Fruit fly (Drosophila melanogaster) whole organism, pupa: Measurements from ENCODE around the gene CG13924.

Experiments
- CG10348 ChIP-seq: fragments of 200-800 bp; sonication (Bioruptor generic); IDR thresholded peaks from 2 replicates; pipeline ENCODE4 v1.3.6; 2022; ENCODE audit warnings: missing biosample characterization, missing genetic modification characterization
- CG12605 ChIP-seq: fragments of 200-800 bp; sonication (Bioruptor generic); IDR thresholded peaks from 2 replicates; pipeline ENCODE4 v1.3.6; 2022; ENCODE audit warnings: missing biosample characterization, missing genetic modification characterization
- CG13204 ChIP-seq: fragments of 200-800 bp; sonication (Bioruptor generic); optimal IDR thresholded peaks from 2 replicates; lab custom pipeline; 2018; ENCODE audit warnings: missing biosample characterization, mild to moderate bottlenecking, missing genetic modification characterization, moderate library complexity
- CG14655 ChIP-seq: fragments of 200-800 bp; sonication (Bioruptor generic); optimal IDR thresholded peaks from 3 replicates; lab custom pipeline; 2017; ENCODE audit warnings: mild to moderate bottlenecking, missing biosample characterization, missing genetic modification reagents, missing genetic modification characterization
- CG15710 ChIP-seq: fragments of 200-800 bp; sonication (Bioruptor generic); optimal IDR thresholded peaks from 2 replicates; lab custom pipeline; 2018; ENCODE audit warnings: missing biosample characterization, mild to moderate bottlenecking, missing genetic modification characterization, moderate library complexity
- CG17806 ChIP-seq: fragments of 200-800 bp; sonication (Bioruptor generic); optimal IDR thresholded peaks from 2 replicates; lab custom pipeline; 2018; ENCODE audit warnings: missing biosample characterization, mild to moderate bottlenecking, missing genetic modification characterization, moderate library complexity
- CG32121 ChIP-seq: fragments of 200-800 bp; sonication (Bioruptor generic); IDR thresholded peaks from 2 replicates; pipeline ENCODE4 v1.3.6; 2022; ENCODE audit warnings: missing biosample characterization, missing genetic modification characterization
- CG34367 ChIP-seq: fragments of 200-800 bp; sonication (Bioruptor generic); optimal IDR thresholded peaks from 2 replicates; lab custom pipeline; 2018; ENCODE audit warnings: missing biosample characterization, mild to moderate bottlenecking, missing genetic modification characterization
- CG4496 ChIP-seq: fragments of 200-800 bp; sonication (Bioruptor generic); IDR thresholded peaks from 3 replicates; pipeline ENCODE4 v1.3.6; 2022; ENCODE audit warnings: missing biosample characterization, missing genetic modification characterization
- CG8159 ChIP-seq: fragments of 200-800 bp; sonication (Bioruptor generic); optimal IDR thresholded peaks from 3 replicates; lab custom pipeline; 2018; ENCODE audit warnings: missing biosample characterization, mild to moderate bottlenecking, missing genetic modification characterization, moderate library complexity
- CG8301 ChIP-seq: fragments of 200-800 bp; sonication (Bioruptor generic); optimal IDR thresholded peaks from 2 replicates; lab custom pipeline; 2018; ENCODE audit warnings: missing biosample characterization, mild to moderate bottlenecking, missing genetic modification characterization
- CG9948 ChIP-seq: fragments of 200-800 bp; sonication (Bioruptor generic); optimal IDR thresholded peaks from 2 replicates; lab custom pipeline; 2018; ENCODE audit warnings: missing biosample characterization, mild to moderate bottlenecking, missing genetic modification characterization, moderate library complexity
- D1 ChIP-seq: fragments of 200-800 bp; sonication (Bioruptor generic); optimal IDR thresholded peaks from 2 replicates; lab custom pipeline; 2018; ENCODE audit warnings: missing biosample characterization, mild to moderate bottlenecking, missing genetic modification characterization, moderate library complexity
- EcR ChIP-seq: fragments of 200-800 bp; sonication (Bioruptor generic); optimal IDR thresholded peaks from 3 replicates; lab custom pipeline; 2019; ENCODE audit warnings: missing biosample characterization, missing genetic modification characterization, mild to moderate bottlenecking, moderate library complexity, missing genetic modification reagents
- Ets98B ChIP-seq: fragments of 200-800 bp; sonication (Bioruptor generic); IDR thresholded peaks from 2 replicates; pipeline ENCODE4 v1.3.6; 2022; ENCODE audit warnings: missing biosample characterization, missing genetic modification characterization
- Pif1A ChIP-seq: fragments of 200-800 bp; sonication (Bioruptor generic); optimal IDR thresholded peaks from 3 replicates; lab custom pipeline; 2016; ENCODE audit warnings: missing biosample characterization, missing genetic modification characterization
- Pif1B ChIP-seq: fragments of 200-800 bp; sonication (Bioruptor generic); optimal IDR thresholded peaks from 3 replicates; lab custom pipeline; 2016; ENCODE audit warnings: missing biosample characterization, missing genetic modification characterization
- Snoo ChIP-seq: fragments of 200-800 bp; sonication (Bioruptor generic); optimal IDR thresholded peaks from 3 replicates; lab custom pipeline; 2017; ENCODE audit warnings: missing biosample characterization, mild to moderate bottlenecking, missing genetic modification characterization, inconsistent platforms
- fd96Ca ChIP-seq: fragments of 200-800 bp; sonication (Bioruptor generic); IDR thresholded peaks from 3 replicates; pipeline ENCODE4 v1.3.6; 2022; ENCODE audit warnings: missing biosample characterization, missing genetic modification characterization
- gl ChIP-seq: fragments of 200-800 bp; sonication (Bioruptor generic); optimal IDR thresholded peaks from 2 replicates; lab custom pipeline; 2018; ENCODE audit warnings: missing biosample characterization, mild to moderate bottlenecking, missing genetic modification characterization
- rn ChIP-seq: fragments of 200-800 bp; sonication (Bioruptor generic); IDR thresholded peaks from 2 replicates; pipeline ENCODE4 v1.3.6; 2022; ENCODE audit warnings: missing biosample characterization, missing genetic modification characterization

The CG13924 gene

DNA sequence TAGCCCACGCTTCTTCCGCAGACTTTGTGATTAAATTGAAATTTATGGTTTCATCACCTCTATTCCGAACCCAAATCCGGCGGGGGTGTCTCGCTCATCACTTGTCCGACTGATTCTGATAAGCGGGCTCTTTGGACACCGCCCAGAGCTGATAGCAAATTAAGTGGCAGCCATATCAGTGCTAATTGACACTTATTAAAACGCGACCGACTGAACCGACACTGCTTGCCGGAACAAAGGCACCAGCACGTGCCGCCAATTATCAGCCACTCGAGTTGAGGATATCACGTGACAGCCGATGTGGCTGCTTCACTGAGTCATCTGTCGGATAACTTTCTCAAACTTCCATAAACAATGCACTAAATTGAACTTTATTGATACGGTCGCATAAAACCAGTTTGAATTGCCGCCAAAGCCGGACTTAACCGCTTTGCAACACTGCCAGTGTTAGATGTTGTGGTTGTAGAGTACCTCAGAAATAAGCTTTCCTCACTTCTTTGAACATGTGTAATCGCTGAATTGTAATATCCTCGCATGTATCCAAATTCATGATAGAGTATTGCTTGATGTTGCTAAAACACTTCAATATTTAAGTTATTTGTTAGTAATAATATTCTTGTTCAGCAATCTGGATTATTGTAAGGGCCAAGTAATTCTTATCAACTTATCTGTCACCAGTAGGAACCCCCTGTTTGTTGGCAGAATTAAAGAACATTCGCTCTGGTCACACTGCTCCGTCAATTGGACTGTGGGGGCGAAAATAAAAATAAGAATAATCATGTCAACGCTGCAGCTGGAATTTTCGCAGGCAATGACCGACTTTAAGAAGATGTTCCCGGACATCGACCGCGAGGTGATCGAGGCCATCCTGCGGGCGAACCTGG, 13.1 kb upstream of the CG13924 start, which contains the start of gene CG12024:
Gene CG12024, plus strand, starts transcription at position 699 of the 884 bp plus-strand sequence.
- TF ChIP-seq CG13204 (GFP tag; lab: Kevin White, UChicago) (no peak), CG32121 (GFP tag; lab: Robert Waterston, UW) (peak; percentile 20; the same call in 1 of the 2 replicates), CG17806 (peak; percentile 29), CG8159 (tag; lab: Kevin White, UChicago) (peak; percentile 62), CG8301 (tag; lab: Kevin White, UChicago) (peak; percentile 36), CG14655 (GFP tag; lab: Kevin White, UChicago) (no peak), CG9948 (tag; lab: Kevin White, UChicago) (peak; percentile 37), gl (tag; lab: Kevin White, UChicago) (no peak), rn (GFP tag; lab: Robert Waterston, UW) (no peak), Ets98B (GFP tag; lab: Robert Waterston, UW) (peak; percentile 47; the same call in 1 of the 2 replicates), Pif1A (GFP tag; lab: Kevin White, UChicago) (peak; percentile 35), Pif1B (GFP tag; lab: Kevin White, UChicago) (no peak), CG10348 (GFP tag; lab: Robert Waterston, UW) (no peak), CG15710 (tag; lab: Kevin White, UChicago) (peak; percentile 61), CG34367 (peak; percentile 22), Snoo (tag; lab: Kevin White, UChicago) (peak; percentile 50), CG12605 (GFP tag; lab: Robert Waterston, UW) (no peak), EcR (GFP tag; lab: Kevin White, UChicago) (no peak), fd96Ca (no peak), CG4496 (no peak), D1 (tag; lab: Kevin White, UChicago) (no peak)

DNA sequence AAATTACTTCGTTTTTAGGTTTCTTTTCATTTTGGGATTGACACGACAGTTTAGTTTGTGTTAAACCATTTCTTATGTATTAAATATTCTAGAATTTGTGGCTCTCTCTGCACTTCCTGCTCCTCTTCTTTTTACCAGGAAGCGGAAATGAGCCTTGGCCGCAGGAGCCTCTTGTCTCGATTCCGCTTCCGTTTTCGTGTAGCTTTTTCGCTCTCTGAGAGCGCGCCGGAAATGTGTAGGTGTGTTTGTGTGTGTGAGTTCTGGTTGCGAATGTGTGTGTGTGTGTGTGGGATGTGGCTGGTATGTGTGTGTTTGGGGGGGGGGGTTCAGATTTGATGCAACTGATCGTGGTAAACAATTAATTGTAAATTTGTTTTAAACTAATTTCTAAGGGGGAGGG, 10.3 kb upstream of the CG13924 start:
- no peak for TF ChIP-seq CG14655 (GFP tag; lab: Kevin White, UChicago)
- peak; percentile 39 for TF ChIP-seq Pif1B (GFP tag; lab: Kevin White, UChicago)
- no peak for TF ChIP-seq CG8301 (tag; lab: Kevin White, UChicago)
- TF ChIP-seq Snoo (tag; lab: Kevin White, UChicago): peak; percentile 62
- no peak for TF ChIP-seq CG13204 (GFP tag; lab: Kevin White, UChicago)
- peak; percentile 23 for TF ChIP-seq CG17806
- no peak; the same call in 2 of the 3 replicates for TF ChIP-seq fd96Ca
- TF ChIP-seq CG8159 (tag; lab: Kevin White, UChicago): no peak
- no peak for TF ChIP-seq CG32121 (GFP tag; lab: Robert Waterston, UW)
- TF ChIP-seq CG34367: no peak
- peak; percentile 11; the same call in 1 of the 3 replicates for TF ChIP-seq CG4496
- no peak for TF ChIP-seq D1 (tag; lab: Kevin White, UChicago)
- TF ChIP-seq CG12605 (GFP tag; lab: Robert Waterston, UW): peak; percentile 20; the same call in 1 of the 2 replicates
- TF ChIP-seq EcR (GFP tag; lab: Kevin White, UChicago): no peak
- peak; percentile 51 for TF ChIP-seq Pif1A (GFP tag; lab: Kevin White, UChicago)
- peak; percentile 36 for TF ChIP-seq gl (tag; lab: Kevin White, UChicago)

DNA sequence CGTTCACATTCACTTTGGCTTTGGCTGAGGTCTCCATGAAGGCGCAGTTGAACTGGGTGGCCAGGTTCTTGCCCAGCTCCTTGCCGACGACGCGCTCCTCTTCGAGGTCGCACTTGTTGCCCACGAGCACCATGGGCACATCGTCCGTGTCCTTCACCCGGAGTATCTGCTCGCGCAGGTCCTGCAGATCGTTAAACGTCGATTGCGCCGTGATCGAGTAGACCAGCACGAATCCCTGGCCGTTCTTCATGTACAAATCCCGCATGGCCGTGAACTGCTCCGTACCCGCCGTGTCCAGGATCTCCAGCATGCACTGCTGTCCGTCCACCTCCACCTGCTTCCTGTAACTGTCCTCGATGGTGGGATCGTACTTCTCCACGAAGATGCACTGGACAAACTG, 9.1 kb upstream of the CG13924 start:
- no peak for TF ChIP-seq CG17806
- no peak for TF ChIP-seq CG8301 (tag; lab: Kevin White, UChicago)
- TF ChIP-seq gl (tag; lab: Kevin White, UChicago): no peak
- no peak for TF ChIP-seq CG34367
- TF ChIP-seq CG14655 (GFP tag; lab: Kevin White, UChicago): no peak
- TF ChIP-seq EcR (GFP tag; lab: Kevin White, UChicago): no peak
- TF ChIP-seq Pif1B (GFP tag; lab: Kevin White, UChicago): no peak
- TF ChIP-seq CG4496: no peak
- no peak for TF ChIP-seq CG15710 (tag; lab: Kevin White, UChicago)

dm6 chr3L:1861400-1861793, 8.4 kb upstream of the CG13924 start:
- peak; percentile 54 for TF ChIP-seq EcR (GFP tag; lab: Kevin White, UChicago)
- TF ChIP-seq CG14655 (GFP tag; lab: Kevin White, UChicago): peak; percentile 2
- TF ChIP-seq Pif1B (GFP tag; lab: Kevin White, UChicago): no peak
- peak; percentile 32 for TF ChIP-seq CG12605 (GFP tag; lab: Robert Waterston, UW)
- TF ChIP-seq, all 21 proteins: peak for 3

DNA sequence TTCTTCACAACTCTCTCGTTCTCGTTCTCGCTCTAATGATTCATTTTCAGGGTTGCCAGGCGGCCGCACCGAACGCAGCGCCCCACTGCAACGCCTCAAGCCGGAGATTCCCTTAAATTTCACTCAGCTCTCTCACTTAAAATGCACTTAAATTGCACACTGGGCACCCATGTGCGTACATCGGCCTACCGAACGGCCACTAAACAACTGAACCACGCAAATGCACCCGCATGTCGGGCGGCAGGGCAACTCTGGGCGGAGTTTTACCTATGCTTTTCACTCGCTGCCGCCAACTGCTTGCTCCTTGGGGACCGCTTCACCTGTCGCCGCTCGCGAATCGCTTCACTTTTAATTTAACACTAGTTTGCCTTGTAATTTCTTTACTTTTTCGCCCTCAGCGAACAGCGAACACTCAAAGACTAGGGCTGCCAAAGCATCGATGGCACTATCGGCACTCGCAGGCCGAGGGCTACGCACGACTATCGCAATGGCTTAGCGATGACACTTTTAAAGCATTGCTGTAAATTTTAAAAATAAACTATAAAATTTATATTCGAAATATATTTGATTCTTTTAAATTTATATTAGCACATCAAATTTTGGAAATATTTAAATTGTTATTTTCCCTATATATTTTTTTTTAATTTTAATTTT, 7.9 kb upstream of the CG13924 start, which contains the start of gene Rap1:
Gene Rap1, minus strand, starts transcription at position 446 of the 654 bp plus-strand sequence.
- TF ChIP-seq CG8159 (tag; lab: Kevin White, UChicago): peak; percentile 38
- no peak for TF ChIP-seq CG15710 (tag; lab: Kevin White, UChicago)
- peak; percentile 21 for TF ChIP-seq Pif1A (GFP tag; lab: Kevin White, UChicago)
- peak; percentile 51 for TF ChIP-seq Snoo (tag; lab: Kevin White, UChicago)
- TF ChIP-seq Ets98B (GFP tag; lab: Robert Waterston, UW): no peak; the same call in 1 of the 2 replicates
- peak; percentile 44 for TF ChIP-seq CG4496
- TF ChIP-seq fd96Ca: peak; percentile 49; the same call in 2 of the 3 replicates
- peak; percentile 48 for TF ChIP-seq D1 (tag; lab: Kevin White, UChicago)
- no peak; the same call in 1 of the 2 replicates for TF ChIP-seq CG12605 (GFP tag; lab: Robert Waterston, UW)
- peak; percentile 5 for TF ChIP-seq rn (GFP tag; lab: Robert Waterston, UW)
- peak; percentile 5 for TF ChIP-seq CG9948 (tag; lab: Kevin White, UChicago)
- TF ChIP-seq CG14655 (GFP tag; lab: Kevin White, UChicago): peak; percentile 35
- TF ChIP-seq CG32121 (GFP tag; lab: Robert Waterston, UW): peak; percentile 28; the same call in 1 of the 2 replicates
